Fruit fly (Drosophila melanogaster) whole organism, embryonic: ENCODE results near the gene Obp19d.

Source experiments
- ATbp ChIP-seq: fragments of 200-800 bp; sonication (Bioruptor generic); optimal IDR thresholded peaks from 2 replicates; lab custom pipeline; 2017; ENCODE audit warnings: missing biosample characterization, mild to moderate bottlenecking, missing genetic modification characterization, missing genetic modification reagents
- Awh ChIP-seq: fragments of 200-800 bp; sonication (Bioruptor generic); IDR thresholded peaks from 2 replicates; pipeline ENCODE4, ENCODE4 v1.3.6; 2022; ENCODE audit warnings: missing biosample characterization, missing genetic modification characterization
- B-H1 ChIP-seq: fragments of 200-800 bp; sonication (Bioruptor generic); IDR thresholded peaks from 3 replicates; pipeline ENCODE4 v1.3.6; 2022; ENCODE audit warnings: missing biosample characterization, missing genetic modification characterization
- B-H2 ChIP-seq: fragments of 200-800 bp; sonication (Bioruptor generic); optimal IDR thresholded peaks from 2 replicates; lab custom pipeline; 2018; ENCODE audit warnings: missing biosample characterization, mild to moderate bottlenecking, missing genetic modification characterization
- BEAF-32 ChIP-seq: fragments of 200-800 bp; sonication (Bioruptor generic); optimal IDR thresholded peaks from 3 replicates; lab custom pipeline; 2017; ENCODE audit warnings: missing biosample characterization, missing genetic modification characterization, mild to moderate bottlenecking, moderate library complexity, missing genetic modification reagents
- Bgb ChIP-seq: fragments of 200-800 bp; sonication (Bioruptor generic); IDR thresholded peaks from 2 replicates; pipeline ENCODE4 v1.3.6; 2022; ENCODE audit warnings: missing biosample characterization, missing genetic modification characterization; ENCODE audit not compliant: partially characterized antibody
- CG10267 ChIP-seq: fragments of 200-800 bp; sonication (Bioruptor generic); optimal IDR thresholded peaks from 2 replicates; lab custom pipeline; 2018; ENCODE audit warnings: missing biosample characterization, mild to moderate bottlenecking, missing genetic modification characterization, moderate library complexity
- CG10979 ChIP-seq: fragments of 200-800 bp; sonication (Bioruptor generic); optimal IDR thresholded peaks from 2 replicates; lab custom pipeline; 2018; ENCODE audit warnings: missing biosample characterization, mild to moderate bottlenecking, missing genetic modification characterization, moderate library complexity
- CG12299 ChIP-seq: fragments of 200-800 bp; sonication (Bioruptor generic); optimal IDR thresholded peaks from 2 replicates; lab custom pipeline; 2018; ENCODE audit warnings: missing biosample characterization, mild to moderate bottlenecking, missing genetic modification characterization
- CG12769 ChIP-seq: fragments of 200-800 bp; sonication (Bioruptor generic); optimal IDR thresholded peaks from 2 replicates; lab custom pipeline; 2019; ENCODE audit warnings: missing biosample characterization, mild to moderate bottlenecking, missing genetic modification characterization, moderate library complexity
- CG15696 ChIP-seq: fragments of 200-800 bp; sonication (Bioruptor generic); optimal IDR thresholded peaks from 2 replicates; lab custom pipeline; 2019; ENCODE audit warnings: missing biosample characterization, mild to moderate bottlenecking, missing genetic modification characterization, moderate library complexity
- CG16813 ChIP-seq: fragments of 200-800 bp; sonication (Bioruptor generic); IDR thresholded peaks from 3 replicates; pipeline ENCODE4 v1.3.6; 2022; ENCODE audit warnings: missing biosample characterization, missing genetic modification characterization; ENCODE audit not compliant: partially characterized antibody
- CG17802 ChIP-seq: fragments of 200-800 bp; sonication (Bioruptor generic); optimal IDR thresholded peaks from 2 replicates; lab custom pipeline; 2018; ENCODE audit warnings: missing biosample characterization, mild to moderate bottlenecking, missing genetic modification characterization, moderate library complexity
- CG17829 ChIP-seq: fragments of 200-800 bp; optimal IDR thresholded peaks from 2 replicates; lab custom pipeline; 2019; ENCODE audit warnings: missing biosample characterization, mild to moderate bottlenecking, missing genetic modification characterization, moderate library complexity
- CG18262 ChIP-seq: fragments of 200-800 bp; optimal IDR thresholded peaks from 3 replicates; lab custom pipeline; 2019; ENCODE audit warnings: missing biosample characterization, mild to moderate bottlenecking, missing genetic modification characterization, moderate library complexity
- CG2889 ChIP-seq: fragments of 200-800 bp; sonication (Bioruptor generic); IDR thresholded peaks from 3 replicates; pipeline ENCODE4 v1.3.6; 2022; ENCODE audit warnings: missing biosample characterization, missing genetic modification characterization
- CG3065 ChIP-seq: fragments of 200-800 bp; sonication (Bioruptor generic); optimal IDR thresholded peaks from 2 replicates; lab custom pipeline; 2016; ENCODE audit warnings: missing biosample characterization, missing genetic modification characterization
- CG31388 ChIP-seq: fragments of 200-800 bp; sonication (Bioruptor generic); optimal IDR thresholded peaks from 2 replicates; lab custom pipeline; 2016; ENCODE audit warnings: missing biosample characterization, missing genetic modification characterization
- CG3163 ChIP-seq: fragments of 200-800 bp; sonication (Bioruptor generic); optimal IDR thresholded peaks from 3 replicates; lab custom pipeline; 2016; ENCODE audit warnings: missing biosample characterization, missing genetic modification characterization
- CG32772 ChIP-seq: fragments of 200-800 bp; sonication (Bioruptor generic); IDR thresholded peaks from 2 replicates; pipeline ENCODE4 v1.3.6; 2022; ENCODE audit warnings: missing biosample characterization, missing genetic modification characterization
- CG3281 ChIP-seq: fragments of 200-800 bp; sonication (Bioruptor generic); optimal IDR thresholded peaks from 3 replicates; lab custom pipeline; 2017; ENCODE audit warnings: missing biosample characterization, mild to moderate bottlenecking, missing genetic modification characterization
- CG33557 ChIP-seq: fragments of 200-800 bp; sonication (Bioruptor generic); optimal IDR thresholded peaks from 2 replicates; lab custom pipeline; 2019; ENCODE audit warnings: missing biosample characterization, mild to moderate bottlenecking, missing genetic modification characterization, moderate library complexity
- CG43689 ChIP-seq: fragments of 200-800 bp; sonication (Bioruptor generic); IDR thresholded peaks from 2 replicates; pipeline ENCODE4 v1.3.6; 2022; ENCODE audit warnings: missing biosample characterization, missing genetic modification characterization
- CG4707 ChIP-seq: fragments of 200-800 bp; sonication (Bioruptor generic); optimal IDR thresholded peaks from 2 replicates; lab custom pipeline; 2018; ENCODE audit warnings: missing biosample characterization, mild to moderate bottlenecking, missing genetic modification characterization, moderate library complexity
- CG7271 ChIP-seq: fragments of 200-800 bp; sonication (Bioruptor generic); optimal IDR thresholded peaks from 2 replicates; lab custom pipeline; 2018; ENCODE audit warnings: missing biosample characterization, mild to moderate bottlenecking, missing genetic modification characterization, moderate library complexity
- CG7372 ChIP-seq: fragments of 200-800 bp; sonication (Bioruptor generic); IDR thresholded peaks from 2 replicates; pipeline ENCODE4 v1.3.6; 2022; ENCODE audit warnings: missing biosample characterization, missing genetic modification characterization
- CG8089 ChIP-seq: fragments of 200-800 bp; sonication (Bioruptor generic); optimal IDR thresholded peaks from 3 replicates; lab custom pipeline; 2016; ENCODE audit warnings: missing biosample characterization, missing genetic modification characterization
- CG8765 ChIP-seq: fragments of 200-800 bp; sonication (Bioruptor generic); IDR thresholded peaks from 2 replicates; pipeline ENCODE4 v1.3.6; 2022; ENCODE audit warnings: missing biosample characterization, missing genetic modification characterization
- CG8944 ChIP-seq: fragments of 200-800 bp; sonication (Bioruptor generic); optimal IDR thresholded peaks from 3 replicates; lab custom pipeline; 2016; ENCODE audit warnings: missing biosample characterization, missing genetic modification characterization
- Dad ChIP-seq: fragments of 200-800 bp; sonication (Bioruptor generic); optimal IDR thresholded peaks from 3 replicates; lab custom pipeline; 2016; ENCODE audit warnings: missing biosample characterization, missing genetic modification characterization
- Dip2 ChIP-seq: fragments of 200-800 bp; sonication (Bioruptor generic); IDR thresholded peaks from 2 replicates; pipeline ENCODE4 v1.3.6; 2022; ENCODE audit warnings: missing biosample characterization, missing genetic modification characterization
- Kr ChIP-seq: fragments of 200-800 bp; sonication (Bioruptor generic); optimal IDR thresholded peaks from 2 replicates; lab custom pipeline; 2017; ENCODE audit warnings: missing biosample characterization, mild to moderate bottlenecking, missing genetic modification characterization
- MTF-1 ChIP-seq: fragments of 200-800 bp; sonication (Bioruptor generic); optimal IDR thresholded peaks from 2 replicates; lab custom pipeline; 2018; ENCODE audit warnings: missing biosample characterization, mild to moderate bottlenecking, missing genetic modification characterization, borderline replicate concordance
- Neu2 ChIP-seq: fragments of 200-800 bp; sonication (Bioruptor generic); optimal IDR thresholded peaks from 3 replicates; lab custom pipeline; 2016; ENCODE audit warnings: missing biosample characterization, missing genetic modification characterization, borderline replicate concordance
- Six4 ChIP-seq: fragments of 200-800 bp; sonication (Bioruptor generic); optimal IDR thresholded peaks from 2 replicates; lab custom pipeline; 2016; ENCODE audit warnings: missing biosample characterization, missing genetic modification characterization
- Spps ChIP-seq: fragments of 200-800 bp; sonication (Bioruptor generic); optimal IDR thresholded peaks from 2 replicates; lab custom pipeline; 2018; ENCODE audit warnings: missing biosample characterization, mild to moderate bottlenecking, missing genetic modification characterization
- Tbp ChIP-seq: fragments of >200 bp; optimal IDR thresholded peaks from 2 replicates; lab custom pipeline; 2018; ENCODE audit warnings: missing biosample characterization, missing genetic modification characterization
- ab ChIP-seq: fragments of 200-800 bp; sonication (Bioruptor generic); optimal IDR thresholded peaks from 2 replicates; lab custom pipeline; 2016; ENCODE audit warnings: missing biosample characterization, missing genetic modification characterization
- ac ChIP-seq: fragments of 200-800 bp; sonication (Bioruptor generic); optimal IDR thresholded peaks from 3 replicates; lab custom pipeline; 2017; ENCODE audit warnings: missing biosample characterization, mild to moderate bottlenecking, missing genetic modification characterization
- ato ChIP-seq: fragments of 200-800 bp; sonication (Bioruptor generic); IDR thresholded peaks from 2 replicates; pipeline ENCODE4 v1.3.6; 2022; ENCODE audit warnings: missing biosample characterization, missing genetic modification characterization; ENCODE audit not compliant: partially characterized antibody
- dpn ChIP-seq, 2 experiments: fragments of 200-800 bp; sonication (Bioruptor generic); optimal IDR thresholded peaks; 3 replicates each; lab custom pipeline; 2016; ENCODE audit warnings: missing biosample characterization in 2 of 2, missing genetic modification characterization in 2 of 2
- eve ChIP-seq, 2 experiments: fragments of >200 bp; optimal IDR thresholded peaks; 2 replicates each; lab custom pipeline; 2017; ENCODE audit warnings: missing biosample characterization in 2 of 2, missing genetic modification characterization in 2 of 2
- fd102C ChIP-seq: fragments of 200-800 bp; sonication (Bioruptor generic); optimal IDR thresholded peaks from 2 replicates; lab custom pipeline; 2018; ENCODE audit warnings: missing biosample characterization, mild to moderate bottlenecking, missing genetic modification characterization, moderate library complexity
- fd3F ChIP-seq: fragments of 200-800 bp; sonication (Bioruptor generic); optimal IDR thresholded peaks from 2 replicates; lab custom pipeline; 2018; ENCODE audit warnings: missing biosample characterization, mild to moderate bottlenecking, missing genetic modification characterization, moderate library complexity
- fru ChIP-seq: fragments of >200 bp; optimal IDR thresholded peaks from 2 replicates; lab custom pipeline; 2017
- gcm2 ChIP-seq: fragments of 200-800 bp; sonication (Bioruptor generic); optimal IDR thresholded peaks from 2 replicates; lab custom pipeline; 2016; ENCODE audit warnings: missing biosample characterization, missing genetic modification characterization
- pho ChIP-seq: fragments of 200-800 bp; sonication (Bioruptor generic); optimal IDR thresholded peaks from 2 replicates; lab custom pipeline; 2016; ENCODE audit warnings: missing biosample characterization, missing genetic modification characterization
- ranshi ChIP-seq: fragments of 200-800 bp; sonication (Bioruptor generic); IDR thresholded peaks from 2 replicates; pipeline ENCODE4 v1.3.6; 2022; ENCODE audit warnings: missing biosample characterization, missing genetic modification characterization
- repo ChIP-seq: fragments of 200-800 bp; sonication (Bioruptor generic); optimal IDR thresholded peaks from 2 replicates; lab custom pipeline; 2016; ENCODE audit warnings: missing biosample characterization, missing genetic modification characterization
- salm ChIP-seq: fragments of 200-800 bp; sonication (Bioruptor generic); optimal IDR thresholded peaks from 2 replicates; lab custom pipeline; 2018; ENCODE audit warnings: missing biosample characterization, mild to moderate bottlenecking, missing genetic modification characterization
- shn ChIP-seq: fragments of 200-800 bp; sonication (Bioruptor generic); optimal IDR thresholded peaks from 3 replicates; lab custom pipeline; 2016; ENCODE audit warnings: missing biosample characterization, missing genetic modification characterization
- vnd ChIP-seq: fragments of 200-800 bp; sonication (Bioruptor generic); IDR thresholded peaks from 3 replicates; pipeline ENCODE4 v1.3.6; 2022; ENCODE audit warnings: missing biosample characterization, missing genetic modification characterization; ENCODE audit not compliant: partially characterized antibody

Obp19d gene

DNA sequence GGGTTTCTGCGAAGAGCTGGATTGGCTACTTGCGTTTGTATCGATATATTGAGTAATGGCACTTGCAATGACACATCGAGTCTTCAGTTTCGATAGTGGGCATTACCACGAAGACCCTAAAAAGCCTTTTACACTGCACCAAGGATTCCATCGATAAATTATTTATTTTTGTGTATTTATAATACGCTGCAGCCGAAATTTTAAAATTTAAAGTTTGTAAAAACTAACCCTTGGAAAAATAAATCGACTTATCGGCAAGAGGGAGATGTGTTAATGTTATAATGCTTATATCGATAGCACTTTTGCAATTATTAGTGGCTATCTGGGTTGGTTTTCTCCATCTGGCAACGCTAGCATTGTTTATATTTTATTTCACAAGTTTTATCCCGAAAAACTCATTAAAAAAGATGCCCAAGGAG lies 4.3 kb downstream of the Obp19d start, which contains the start of the genes Pp4-19C and cactin (continued):
- TF ChIP-seq CG4707 (GFP tag; lab: Kevin White, UChicago) (no peak), ac (no peak), CG12769 (tag; lab: Kevin White, UChicago) (no peak), ranshi (GFP tag; lab: Robert Waterston, UW) (no peak), Awh (no peak), CG17829 (peak; percentile 44), B-H1 (no peak), Kr (no peak), Neu2 (GFP tag; lab: Kevin White, UChicago) (peak; percentile 62), CG7372 (GFP tag; lab: Robert Waterston, UW) (no peak), ato (GFP tag; lab: Robert Waterston, UW) (peak; percentile 74), fd102C (no peak), CG16813 (GFP tag; lab: Robert Waterston, UW) (peak; percentile 91), Tbp (no peak), CG18262 (tag; lab: Kevin White, UChicago) (no peak), CG8089 (GFP tag; lab: Kevin White, UChicago) (no peak), CG33557 (GFP tag; lab: Kevin White, UChicago) (no peak), Six4 (GFP tag; lab: Kevin White, UChicago) (no peak), Bgb (GFP tag; lab: Robert Waterston, UW) (peak; percentile 76), vnd (GFP tag; lab: Robert Waterston, UW) (peak; percentile 90), CG15696 (tag; lab: Kevin White, UChicago) (no peak), B-H2 (GFP tag; lab: Kevin White, UChicago) (no peak), Dip2 (GFP tag; lab: Robert Waterston, UW) (no peak), Spps (no peak), repo (no peak), CG43689 (no peak), CG31388 (GFP tag; lab: Kevin White, UChicago) (no peak), CG12299 (tag; lab: Kevin White, UChicago) (no peak), MTF-1 (GFP tag; lab: Kevin White, UChicago) (no peak), CG32772 (GFP tag; lab: Robert Waterston, UW) (no peak), CG10267 (peak; percentile 24), fd3F (GFP tag; lab: Kevin White, UChicago) (no peak), ab (no peak), ATbp (no peak), CG8944 (peak; percentile 41), CG2889 (GFP tag; lab: Robert Waterston, UW) (no peak), CG3281 (GFP tag; lab: Kevin White, UChicago) (no peak), dpn (GFP tag; optimal IDR thresholded peaks at IDR 0.05; lab: Kevin White, UChicago) (no peak), shn (peak; percentile 1), CG10979 (tag; lab: Kevin White, UChicago) (no peak), CG8765 (no peak), CG3065 (GFP tag; lab: Kevin White, UChicago) (no peak), BEAF-32 (GFP tag; lab: Kevin White, UChicago) (peak; percentile 93), fru (lab: Kevin White, UChicago) (no peak), gcm2 (no peak), pho (peak; percentile 19), CG17802 (peak; percentile 22), CG7271 (tag; lab: Kevin White, UChicago) (no peak), eve (GFP tag; optimal IDR thresholded peaks at IDR 0.05; lab: Kevin White, UChicago) (no peak), salm (tag; lab: Kevin White, UChicago) (no peak), CG3163 (GFP tag; lab: Kevin White, UChicago) (no peak), Dad (GFP tag; lab: Kevin White, UChicago) (no peak)
